Fruit fly (Drosophila melanogaster) Kc167 (cell line): ENCODE measurements around the gene DENR.

Source experiments
- Myc ChIP-seq: fragments of >200 bp; optimal IDR thresholded peaks from 2 replicates; lab custom pipeline; 2017; ENCODE audit warnings: missing external identifiers
- psq ChIP-seq: fragments of >200 bp; optimal IDR thresholded peaks from 2 replicates; lab custom pipeline; 2017; ENCODE audit warnings: missing external identifiers

DNA sequence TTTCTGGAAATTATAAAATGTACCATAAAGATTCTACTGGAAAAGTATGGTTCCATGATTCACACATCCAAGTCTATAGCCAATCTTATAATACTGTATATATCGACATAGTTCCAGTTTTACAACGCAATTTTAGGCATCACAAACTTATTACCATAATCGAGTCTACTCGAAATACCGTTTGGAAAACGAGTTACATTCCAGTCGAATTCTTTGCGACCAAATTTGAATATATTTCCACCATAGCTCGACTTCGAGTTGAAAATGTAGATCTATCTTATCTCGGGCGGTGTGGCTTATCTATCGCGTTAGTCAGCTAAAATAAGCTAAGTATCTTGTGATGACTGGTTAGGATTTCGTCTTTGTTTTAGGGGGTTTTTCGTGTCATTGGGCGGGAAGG lies 23.5 kb upstream of the DENR start:
- TF ChIP-seq Myc (lab: Kevin White, UChicago) (no peak), psq (no peak)
